Worm (Caenorhabditis elegans): ENCODE measurements around the gene ssp-34.

DNA sequence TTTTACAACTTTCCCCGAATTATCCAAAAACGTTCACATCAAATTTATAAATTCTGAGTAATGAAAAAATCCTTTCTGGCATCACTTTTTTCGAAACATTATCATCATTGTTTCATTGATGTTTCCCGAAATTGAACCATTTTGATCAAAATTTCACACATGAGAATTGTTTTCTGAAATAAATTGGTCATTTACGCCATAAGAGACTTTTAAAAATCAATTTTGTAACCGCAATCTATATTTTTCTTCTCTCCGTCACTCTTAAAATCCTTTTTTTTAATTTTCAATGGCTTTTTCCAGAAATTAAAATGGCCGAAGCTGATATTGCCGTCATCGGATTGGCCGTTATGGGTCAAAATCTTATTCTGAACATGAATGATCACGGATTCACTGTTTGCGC, 31.0 kb upstream of the ssp-34 start, which contains the start of gene T25B9.9:
- TF ChIP-seq ets-7 (tag; optimal IDR thresholded peaks at IDR 0.05) (no peak), flt-1 (GFP tag; IDR thresholded peaks at IDR 0.05) (no peak), hnd-1 (tag; optimal IDR thresholded peaks at IDR 0.05) (no peak), ama-1 (optimal IDR thresholded peaks at IDR 0.05) (no peak), ceh-13 (GFP tag; optimal IDR thresholded peaks at IDR 0.05) (no peak), pes-1 (GFP tag; IDR thresholded peaks at IDR 0.05) (no peak), hmbx-1 (tag; optimal IDR thresholded peaks at IDR 0.05) (no peak), sea-1 (GFP tag; conservative IDR thresholded peaks at IDR 0.05) (no peak), F13C5.2 (tag; optimal IDR thresholded peaks at IDR 0.05) (no peak), hmg-4 (GFP tag; optimal IDR thresholded peaks at IDR 0.05) (no peak), scrt-1 (GFP tag; IDR thresholded peaks at IDR 0.05) (no peak), tbx-37 (GFP tag; conservative IDR thresholded peaks at IDR 0.05) (no peak)
